Worm (Caenorhabditis elegans) whole organism, L4 larva: ENCODE measurements around the gene clec-227.

Source experiments
- F10B5.3 ChIP-seq: sonication (generic microtip); optimal IDR thresholded peaks from 2 replicates; lab custom pipeline; 2016; ENCODE audit warnings: mild to moderate bottlenecking, missing genetic modification characterization, missing compliant biosample characterization
- F37D6.2 ChIP-seq: sonication (generic microtip); optimal IDR thresholded peaks from 2 replicates; lab custom pipeline; 2016; ENCODE audit warnings: mild to moderate bottlenecking, missing genetic modification characterization, missing compliant biosample characterization
- F49E8.2 ChIP-seq: sonication (generic microtip); optimal IDR thresholded peaks from 2 replicates; lab custom pipeline; 2016; ENCODE audit warnings: missing compliant biosample characterization, mild to moderate bottlenecking, missing genetic modification characterization, borderline replicate concordance
- T26A8.4 ChIP-seq: fragments of 200-800 bp; sonication (Bioruptor generic); IDR thresholded peaks from 2 replicates; pipeline ENCODE4 v1.3.6; 2022; ENCODE audit warnings: missing genetic modification characterization, missing compliant biosample characterization
- Y48G9A.11 ChIP-seq: fragments of 200-800 bp; sonication (Bioruptor generic); IDR thresholded peaks from 2 replicates; pipeline ENCODE4 v1.3.6; 2022; ENCODE audit warnings: missing genetic modification reagents, missing genetic modification characterization, missing compliant biosample characterization
- ZK337.2 ChIP-seq: fragments of 200-800 bp; sonication (Bioruptor generic); IDR thresholded peaks from 2 replicates; pipeline ENCODE4 v1.3.6; 2022; ENCODE audit warnings: missing genetic modification reagents, missing genetic modification characterization, missing compliant biosample characterization
- arid-1 ChIP-seq: fragments of 200-800 bp; sonication (Bioruptor generic); conservative IDR thresholded peaks from 2 replicates; pipeline ENCODE4 v1.3.6; 2022; ENCODE audit warnings: missing genetic modification reagents, missing genetic modification characterization, missing compliant biosample characterization
- ceh-44 ChIP-seq: fragments of 200-800 bp; sonication (Bioruptor generic); IDR thresholded peaks from 2 replicates; pipeline ENCODE4 v1.3.6; 2022; ENCODE audit warnings: missing genetic modification reagents, missing genetic modification characterization, missing compliant biosample characterization
- daf-16 ChIP-seq, 3 experiments: sonication (generic microtip); optimal IDR thresholded peaks; 2 replicates each; lab custom pipeline; 2016 to 2017; ENCODE audit warnings: missing genetic modification characterization in 3 of 3, missing genetic modification reagents in 3 of 3, mild to moderate bottlenecking in 2 of 3, missing compliant biosample characterization in 2 of 3, missing biosample characterization in 1 of 3, moderate library complexity in 1 of 3
- daf-19 ChIP-seq: fragments of 200-800 bp; sonication (Bioruptor generic); conservative IDR thresholded peaks from 2 replicates; pipeline ENCODE4 v1.3.6; 2022; ENCODE audit warnings: missing genetic modification characterization, missing compliant biosample characterization
- daf-8 ChIP-seq: fragments of 200-800 bp; sonication (Bioruptor generic); IDR thresholded peaks from 2 replicates; pipeline ENCODE4 v1.3.6; 2022; ENCODE audit warnings: missing genetic modification characterization, missing compliant biosample characterization
- dmd-6 ChIP-seq: fragments of 200-800 bp; sonication (Bioruptor generic); IDR thresholded peaks from 2 replicates; pipeline ENCODE4 v1.3.6; 2022; ENCODE audit warnings: missing genetic modification reagents, missing genetic modification characterization, missing compliant biosample characterization
- dmd-8 ChIP-seq: fragments of 200-800 bp; sonication (Bioruptor generic); IDR thresholded peaks from 2 replicates; pipeline ENCODE4 v1.3.6; 2022; ENCODE audit warnings: missing genetic modification characterization, missing compliant biosample characterization
- dmd-9 ChIP-seq: fragments of 200-800 bp; sonication (Bioruptor generic); IDR thresholded peaks from 2 replicates; pipeline ENCODE4 v1.3.6; 2022; ENCODE audit warnings: missing genetic modification reagents, missing genetic modification characterization, missing compliant biosample characterization
- dve-1 ChIP-seq: sonication (generic microtip); optimal IDR thresholded peaks from 2 replicates; lab custom pipeline; 2017; ENCODE audit warnings: antibody characterized with exemption, mild to moderate bottlenecking, missing genetic modification characterization, missing compliant biosample characterization; ENCODE audit not compliant: insufficient read depth
- egl-27 ChIP-seq: sonication (generic microtip); optimal IDR thresholded peaks from 3 replicates; lab custom pipeline; 2017; ENCODE audit warnings: missing biosample characterization, missing genetic modification reagents, missing genetic modification characterization
- egl-43 ChIP-seq: fragments of 200-800 bp; sonication (Bioruptor generic); IDR thresholded peaks from 2 replicates; pipeline ENCODE4 v1.3.6; 2022; ENCODE audit warnings: missing genetic modification reagents, missing genetic modification characterization, missing compliant biosample characterization
- hlh-11 ChIP-seq: fragments of 200-800 bp; sonication (Bioruptor generic); optimal IDR thresholded peaks from 2 replicates; lab custom pipeline; 2018; ENCODE audit warnings: mild to moderate bottlenecking, missing genetic modification characterization, missing compliant biosample characterization
- hmg-1.1 ChIP-seq: fragments of 200-800 bp; sonication (Bioruptor generic); IDR thresholded peaks from 2 replicates; pipeline ENCODE4 v1.3.6; 2022; ENCODE audit warnings: missing genetic modification reagents, missing genetic modification characterization, missing compliant biosample characterization
- jun-1 ChIP-seq: fragments of 150-350 bp; optimal IDR thresholded peaks from 2 replicates; lab custom pipeline; 2014; ENCODE audit warnings: missing biosample characterization, missing genetic modification reagents, missing genetic modification characterization
- lin-1 ChIP-seq: fragments of 200-800 bp; sonication (Bioruptor generic); IDR thresholded peaks from 2 replicates; pipeline ENCODE4 v1.3.6; 2022; ENCODE audit warnings: missing genetic modification reagents, missing genetic modification characterization, missing compliant biosample characterization
- lin-38 ChIP-seq: fragments of 200-800 bp; sonication (Bioruptor generic); IDR thresholded peaks from 2 replicates; pipeline ENCODE4 v1.3.6; 2022; ENCODE audit warnings: missing genetic modification reagents, missing genetic modification characterization, missing compliant biosample characterization
- madf-5 ChIP-seq, 2 experiments: fragments of 200-800 bp; sonication (Bioruptor generic); IDR thresholded peaks; 2 replicates each; pipeline ENCODE4 v1.3.6; 2022; ENCODE audit warnings: missing compliant biosample characterization in 2 of 2, missing genetic modification characterization in 2 of 2
- mdt-29 ChIP-seq: fragments of 200-800 bp; sonication (Bioruptor generic); IDR thresholded peaks from 2 replicates; pipeline ENCODE4 v1.3.6; 2022; ENCODE audit warnings: missing genetic modification reagents, missing genetic modification characterization, missing compliant biosample characterization
- mes-2 ChIP-seq: sonication (generic microtip); optimal IDR thresholded peaks from 2 replicates; lab custom pipeline; 2016; ENCODE audit warnings: missing genotype, mild to moderate bottlenecking, missing genetic modification characterization, missing compliant biosample characterization; ENCODE audit not compliant: poor library complexity, severe bottlenecking
- nhr-102 ChIP-seq: sonication (generic microtip); optimal IDR thresholded peaks from 2 replicates; lab custom pipeline; 2016; ENCODE audit warnings: mild to moderate bottlenecking, missing genetic modification characterization, moderate library complexity, missing compliant biosample characterization
- nhr-25 ChIP-seq: sonication (generic microtip); optimal IDR thresholded peaks from 2 replicates; lab custom pipeline; 2017; ENCODE audit warnings: missing genetic modification characterization, mild to moderate bottlenecking, missing compliant biosample characterization, antibody characterized with exemption, moderate library complexity, borderline replicate concordance; ENCODE audit not compliant: insufficient read depth
- nhr-41 ChIP-seq: fragments of 200-800 bp; sonication (Bioruptor generic); IDR thresholded peaks from 2 replicates; pipeline ENCODE4 v1.3.6; 2022; ENCODE audit warnings: missing genetic modification reagents, missing genetic modification characterization, missing compliant biosample characterization
- nhr-42 ChIP-seq: fragments of 200-800 bp; sonication (Bioruptor generic); IDR thresholded peaks from 2 replicates; pipeline ENCODE4 v1.3.6; 2022; ENCODE audit warnings: missing genetic modification characterization, missing compliant biosample characterization
- nhr-48 ChIP-seq: sonication (generic microtip); optimal IDR thresholded peaks from 2 replicates; lab custom pipeline; 2016; ENCODE audit warnings: mild to moderate bottlenecking, missing genetic modification characterization, missing compliant biosample characterization
- php-3 ChIP-seq: fragments of 200-800 bp; sonication (Bioruptor generic); IDR thresholded peaks from 2 replicates; pipeline ENCODE4 v1.3.6; 2022; ENCODE audit warnings: missing genetic modification reagents, missing genetic modification characterization, missing compliant biosample characterization
- pqm-1 ChIP-seq: sonication (generic microtip); optimal IDR thresholded peaks from 2 replicates; lab custom pipeline; 2017; ENCODE audit warnings: missing biosample characterization, missing genetic modification characterization
- saeg-2 ChIP-seq: fragments of 200-800 bp; sonication (Bioruptor generic); IDR thresholded peaks from 2 replicates; pipeline ENCODE4 v1.3.6; 2022; ENCODE audit warnings: missing genetic modification reagents, missing genetic modification characterization, missing compliant biosample characterization
- set-16 ChIP-seq: fragments of 200-800 bp; sonication (Bioruptor generic); IDR thresholded peaks from 2 replicates; pipeline ENCODE4 v1.3.6; 2022; ENCODE audit warnings: missing genetic modification reagents, missing genetic modification characterization, missing compliant biosample characterization
- snpc-1.2 ChIP-seq: fragments of 200-800 bp; sonication (Bioruptor generic); IDR thresholded peaks from 2 replicates; pipeline ENCODE4 v1.3.6; 2022; ENCODE audit warnings: missing genetic modification reagents, missing genetic modification characterization, missing compliant biosample characterization
- snpc-4 ChIP-seq: fragments of 150-350 bp; optimal IDR thresholded peaks from 2 replicates; lab custom pipeline; 2014; ENCODE audit warnings: missing biosample characterization, missing genetic modification characterization
- spr-1 ChIP-seq: sonication (generic microtip); optimal IDR thresholded peaks from 2 replicates; lab custom pipeline; 2016; ENCODE audit warnings: mild to moderate bottlenecking, missing genetic modification characterization, missing compliant biosample characterization
- unc-62 ChIP-seq, 3 experiments: fragments of 150-350 bp in 1 of 3; sonication (generic microtip); optimal IDR thresholded peaks in 2 of 3; peaks in 1 of 3; 1 replicate in 1 of 3; 2 replicates in 2 of 3; lab custom pipeline; 2014 to 2017; ENCODE audit warnings: missing biosample characterization in 3 of 3, missing genetic modification characterization in 3 of 3, missing genetic modification reagents in 3 of 3, missing genotype in 1 of 3
- zfp-2 ChIP-seq: sonication (generic microtip); optimal IDR thresholded peaks from 2 replicates; lab custom pipeline; 2016; ENCODE audit warnings: mild to moderate bottlenecking, missing genetic modification characterization, missing compliant biosample characterization

Gene clec-227

ce11 chrV:14463087-14463486, 9.2 kb upstream of the clec-227 start, which contains the start of gene F08H9.3:
Gene F08H9.3, minus strand, starts transcription at chrV:14463338.
- TF ChIP-seq egl-43, result peak; percentile 76
- peak in 1 of 2 experiments; percentile 60 for TF ChIP-seq daf-16 (GFP tag; optimal IDR thresholded peaks at IDR 0.05; lab: Kevin White, UChicago)
- peak; percentile 50 for TF ChIP-seq daf-16 (tag; optimal IDR thresholded peaks at IDR 0.05; lab: Kevin White, UChicago)
- peak; percentile 43 for TF ChIP-seq dmd-6 (GFP tag; lab: Robert Waterston, UW)
- peak; percentile 67 for TF ChIP-seq Y48G9A.11 (GFP tag; lab: Robert Waterston, UW)
- peak; percentile 69 for TF ChIP-seq snpc-4
- peak; percentile 46 for TF ChIP-seq nhr-48 (tag; lab: Kevin White, UChicago)
- 0 out of 2 replicates have a peak, but pooled peaks have one; percentile 36 for TF ChIP-seq mdt-29 (GFP tag; lab: Robert Waterston, UW)
- 0 out of 2 replicates have a peak, but pooled peaks have one; percentile 37 for TF ChIP-seq nhr-41 (GFP tag; lab: Robert Waterston, UW)
- peak; percentile 59 for TF ChIP-seq spr-1 (tag; lab: Kevin White, UChicago)
- TF ChIP-seq dve-1 (tag; lab: Kevin White, UChicago), result peak; percentile 76
- peak; percentile 54 for TF ChIP-seq set-16 (GFP tag; lab: Robert Waterston, UW)
- peak; percentile 58; the same call in 1 of the 2 replicates for TF ChIP-seq php-3 (GFP tag; lab: Robert Waterston, UW)
- TF ChIP-seq F49E8.2 (tag; lab: Kevin White, UChicago), result peak; percentile 63
- 0 out of 2 replicates have a peak, but pooled peaks have one; percentile 20 for TF ChIP-seq dmd-9 (GFP tag; lab: Robert Waterston, UW)
- TF ChIP-seq madf-5 (GFP tag; IDR thresholded peaks at IDR 0.05; lab: Robert Waterston, UW), result 0 out of 4 replicates have a peak, but pooled peaks of 1 of the 2 experiments have one; percentile 18
- peak; percentile 87 for TF ChIP-seq ceh-44
- 0 out of 2 replicates have a peak, but pooled peaks have one; percentile 13 for TF ChIP-seq saeg-2 (GFP tag; lab: Robert Waterston, UW)
- TF ChIP-seq snpc-1.2 (GFP tag; lab: Robert Waterston, UW), result peak; percentile 73
- peak; percentile 28 for TF ChIP-seq F10B5.3 (tag; lab: Kevin White, UChicago)
- TF ChIP-seq hlh-11 (tag; lab: Kevin White, UChicago), result peak; percentile 24
- peak; percentile 70 for TF ChIP-seq nhr-102 (tag; lab: Kevin White, UChicago)
- peak; percentile 64 for TF ChIP-seq lin-38 (GFP tag; lab: Robert Waterston, UW)
- peak; percentile 24 for TF ChIP-seq mes-2
- TF ChIP-seq dmd-8 (GFP tag; lab: Robert Waterston, UW), result 0 out of 2 replicates have a peak, but pooled peaks have one; percentile 38
- TF ChIP-seq T26A8.4 (GFP tag; lab: Robert Waterston, UW), result peak; percentile 79
- 0 out of 2 replicates have a peak, but pooled peaks have one; percentile 30 for TF ChIP-seq nhr-42
- TF ChIP-seq hmg-1.1 (GFP tag; lab: Robert Waterston, UW), result 0 out of 2 replicates have a peak, but pooled peaks have one; percentile 30

- TF ChIP-seq daf-16 (GFP tag; optimal IDR thresholded peaks at IDR 0.05; lab: Kevin White, UChicago) (peak in 1 of 2 experiments; percentile 95), daf-16 (tag; optimal IDR thresholded peaks at IDR 0.05; lab: Kevin White, UChicago) (no peak), zfp-2 (tag; lab: Kevin White, UChicago) (no peak)
Observed at ce11 chrV:14464368-14464767, 8.0 kb upstream of the clec-227 start, which contains the start of gene F08H9.4. Gene F08H9.4, minus strand, starts transcription at chrV:14464428.

ce11 chrV:14468196-14468874, 4.0 kb upstream of the clec-227 start, which contains the start of gene srz-97:
Gene srz-97, minus strand, starts transcription at chrV:14468246.
- peak; percentile 68; the same call in 1 of the 2 replicates for TF ChIP-seq lin-1 (GFP tag; lab: Robert Waterston, UW)
- peak; percentile 77 for TF ChIP-seq hlh-11 (tag; lab: Kevin White, UChicago)
- peak; percentile 21 for TF ChIP-seq nhr-25 (tag; lab: Kevin White, UChicago)
- 0 out of 2 replicates have a peak, but pooled peaks have one; percentile 29 for TF ChIP-seq daf-19 (GFP tag; lab: Robert Waterston, UW)
- 0 out of 2 replicates have a peak, but pooled peaks have one; percentile 17 for TF ChIP-seq ZK337.2 (GFP tag; lab: Robert Waterston, UW)
- TF ChIP-seq jun-1, result no peak
- peak in 1 of 2 experiments; percentile 24 for TF ChIP-seq unc-62 (GFP tag; optimal IDR thresholded peaks at IDR 0.05 in 1 of 2; lab: Kevin White, UChicago)
- no peak for TF ChIP-seq unc-62 (tag; optimal IDR thresholded peaks at IDR 0.05; lab: Kevin White, UChicago)
- TF ChIP-seq egl-27 (tag; lab: Kevin White, UChicago), result no peak
- peak; percentile 40 for TF ChIP-seq dve-1 (tag; lab: Kevin White, UChicago)
- no peak for TF ChIP-seq daf-8 (GFP tag; lab: Robert Waterston, UW)
- no peak for TF ChIP-seq Y48G9A.11 (GFP tag; lab: Robert Waterston, UW)
- TF ChIP-seq hmg-1.1 (GFP tag; lab: Robert Waterston, UW), result peak; percentile 61; the same call in 1 of the 2 replicates
- TF ChIP-seq nhr-102 (tag; lab: Kevin White, UChicago), result peak; percentile 80
- TF ChIP-seq set-16 (GFP tag; lab: Robert Waterston, UW), result no peak; the same call in none of the 2 replicates
- peak; percentile 85 for TF ChIP-seq snpc-4
- TF ChIP-seq daf-16 (GFP tag; optimal IDR thresholded peaks at IDR 0.05; lab: Kevin White, UChicago), result peak; percentile 49 to 67
- peak; percentile 69 for TF ChIP-seq daf-16 (tag; optimal IDR thresholded peaks at IDR 0.05; lab: Kevin White, UChicago)
- no peak for TF ChIP-seq F37D6.2 (tag; lab: Kevin White, UChicago)
- TF ChIP-seq F49E8.2 (tag; lab: Kevin White, UChicago), result peak; percentile 65
- TF ChIP-seq pqm-1, result no peak
- 0 out of 2 replicates have a peak, but pooled peaks have one; percentile 26 for TF ChIP-seq arid-1
- TF ChIP-seq php-3 (GFP tag; lab: Robert Waterston, UW), result peak; percentile 61; the same call in 1 of the 2 replicates
